Fruit fly (Drosophila melanogaster): ENCODE measurements around the gene CG10553.
A peak's percentile ranks its signal among the peaks of the same experiment; 100 is the strongest.

The CG10553 gene

dm6 chr3R:25312583-25312982 is 5.3 kb downstream of the CG10553 start:
- no peak for TF ChIP-seq D1 (tag; optimal IDR thresholded peaks at IDR 0.05)
- no peak for TF ChIP-seq CG9948 (tag; optimal IDR thresholded peaks at IDR 0.05)
- no peak for TF ChIP-seq fd96Ca (GFP tag; IDR thresholded peaks at IDR 0.05)
- TF ChIP-seq CG8301 (tag; optimal IDR thresholded peaks at IDR 0.05) = no peak
- no peak for TF ChIP-seq EcR (GFP tag; optimal IDR thresholded peaks at IDR 0.05)
- TF ChIP-seq CG15710 (tag; optimal IDR thresholded peaks at IDR 0.05) = no peak
- no peak for TF ChIP-seq CG14655 (GFP tag; optimal IDR thresholded peaks at IDR 0.05)
- TF ChIP-seq CG32121 (GFP tag; IDR thresholded peaks at IDR 0.05) = no peak
- TF ChIP-seq Pif1B (GFP tag; optimal IDR thresholded peaks at IDR 0.05) = no peak
- TF ChIP-seq CG13204 (GFP tag; optimal IDR thresholded peaks at IDR 0.05) = no peak
- TF ChIP-seq CG12605 (GFP tag; IDR thresholded peaks at IDR 0.05) = no peak
- TF ChIP-seq CG4496 (GFP tag; IDR thresholded peaks at IDR 0.05) = no peak
- TF ChIP-seq CG34367 (tag; optimal IDR thresholded peaks at IDR 0.05) = no peak
- no peak for TF ChIP-seq rn (GFP tag; IDR thresholded peaks at IDR 0.05)
- no peak for TF ChIP-seq CG10348 (GFP tag; IDR thresholded peaks at IDR 0.05)
- TF ChIP-seq CG17806 (tag; optimal IDR thresholded peaks at IDR 0.05) = no peak

DNA sequence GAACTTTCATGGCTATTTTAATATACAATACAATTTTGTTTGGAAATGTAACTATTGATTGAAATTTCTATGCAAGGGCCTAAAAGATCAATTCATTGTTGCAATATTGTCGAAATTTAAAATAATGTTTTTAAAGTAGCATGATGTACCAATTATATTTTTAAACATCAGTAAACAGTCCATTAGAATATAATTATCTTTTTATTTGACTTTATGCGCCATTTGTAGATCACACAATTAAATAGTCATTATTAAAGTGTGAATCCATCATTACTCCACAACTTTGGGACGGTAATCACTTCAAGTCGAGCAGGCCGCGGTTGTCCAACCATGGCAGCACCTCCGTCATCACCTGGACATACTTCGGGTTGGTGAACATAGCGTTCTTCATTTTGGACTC is 7.1 kb downstream of the CG10553 start, which contains the start of gene CG31099:
CG31099 (minus strand) TSS at position 101 of the 400 bp plus-strand sequence.
- TF ChIP-seq gl (tag; optimal IDR thresholded peaks at IDR 0.05) (no peak), Snoo (tag; optimal IDR thresholded peaks at IDR 0.05) (no peak), Ets98B (GFP tag; IDR thresholded peaks at IDR 0.05) (no peak), CG4496 (GFP tag; IDR thresholded peaks at IDR 0.05) (no peak), fd96Ca (GFP tag; IDR thresholded peaks at IDR 0.05) (no peak), CG8159 (tag; optimal IDR thresholded peaks at IDR 0.05) (no peak), EcR (GFP tag; optimal IDR thresholded peaks at IDR 0.05) (no peak), CG34367 (tag; optimal IDR thresholded peaks at IDR 0.05) (no peak), CG17806 (tag; optimal IDR thresholded peaks at IDR 0.05) (no peak), Pif1B (GFP tag; optimal IDR thresholded peaks at IDR 0.05) (no peak), Pif1A (GFP tag; optimal IDR thresholded peaks at IDR 0.05) (no peak), CG32121 (GFP tag; IDR thresholded peaks at IDR 0.05) (no peak), CG8301 (tag; optimal IDR thresholded peaks at IDR 0.05) (no peak), CG15710 (tag; optimal IDR thresholded peaks at IDR 0.05) (no peak), CG9948 (tag; optimal IDR thresholded peaks at IDR 0.05) (no peak)

DNA sequence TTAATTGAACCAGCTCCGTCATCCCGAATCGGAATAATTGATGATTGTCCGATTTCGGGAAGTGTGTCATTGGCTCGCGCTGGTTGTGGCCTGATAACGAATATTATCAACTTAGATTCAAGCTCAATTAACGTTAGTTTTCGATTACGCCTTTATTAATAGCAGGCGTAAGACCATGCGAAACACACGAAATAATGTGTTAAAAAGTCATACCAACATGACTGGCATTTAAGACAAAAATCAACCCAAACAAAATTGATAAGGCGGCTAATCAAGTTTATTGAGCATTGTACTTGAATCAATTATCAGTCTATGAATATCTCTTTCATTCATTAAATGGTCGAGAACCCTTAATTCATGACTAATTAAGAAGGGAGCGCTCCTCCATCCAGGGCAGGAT is 8.7 kb downstream of the CG10553 start:
- no peak for TF ChIP-seq gl (tag; optimal IDR thresholded peaks at IDR 0.05)
- no peak for TF ChIP-seq CG12605 (GFP tag; IDR thresholded peaks at IDR 0.05)
- no peak for TF ChIP-seq Snoo (tag; optimal IDR thresholded peaks at IDR 0.05)
- no peak for TF ChIP-seq CG4496 (GFP tag; IDR thresholded peaks at IDR 0.05)
- TF ChIP-seq CG14655 (GFP tag; optimal IDR thresholded peaks at IDR 0.05) = no peak
- TF ChIP-seq Ets98B (GFP tag; IDR thresholded peaks at IDR 0.05) = no peak
- TF ChIP-seq CG15710 (tag; optimal IDR thresholded peaks at IDR 0.05) = no peak
- no peak for TF ChIP-seq rn (GFP tag; IDR thresholded peaks at IDR 0.05)
- TF ChIP-seq CG9948 (tag; optimal IDR thresholded peaks at IDR 0.05) = no peak
- TF ChIP-seq CG34367 (tag; optimal IDR thresholded peaks at IDR 0.05) = no peak
- TF ChIP-seq D1 (tag; optimal IDR thresholded peaks at IDR 0.05) = no peak

- TF ChIP-seq Ets98B (GFP tag; IDR thresholded peaks at IDR 0.05) (no peak), fd96Ca (GFP tag; IDR thresholded peaks at IDR 0.05) (no peak), CG34367 (tag; optimal IDR thresholded peaks at IDR 0.05) (no peak), Pif1A (GFP tag; optimal IDR thresholded peaks at IDR 0.05) (no peak), CG8301 (tag; optimal IDR thresholded peaks at IDR 0.05) (no peak), CG12605 (GFP tag; IDR thresholded peaks at IDR 0.05) (no peak), CG15710 (tag; optimal IDR thresholded peaks at IDR 0.05) (no peak), EcR (GFP tag; optimal IDR thresholded peaks at IDR 0.05) (no peak), CG4496 (GFP tag; IDR thresholded peaks at IDR 0.05) (no peak), rn (GFP tag; IDR thresholded peaks at IDR 0.05) (no peak), CG13204 (GFP tag; optimal IDR thresholded peaks at IDR 0.05) (no peak), CG14655 (GFP tag; optimal IDR thresholded peaks at IDR 0.05) (no peak)
These were observed 9.7 kb downstream of the CG10553 start, which contains the start of gene CG10550 for dm6 chr3R:25308228-25308627. Gene CG10550 (minus strand): TSS chr3R:25308391.

- TF ChIP-seq Snoo (tag; optimal IDR thresholded peaks at IDR 0.05) (no peak), CG4496 (GFP tag; IDR thresholded peaks at IDR 0.05) (no peak), fd96Ca (GFP tag; IDR thresholded peaks at IDR 0.05) (no peak)
These were observed 11.9 kb downstream of the CG10553 start for dm6 chr3R:25305822-25306544.

dm6 chr3R:25303857-25304440 is 14.0 kb downstream of the CG10553 start, which contains the start of gene CG31436:
Gene CG31436 (plus strand): TSS chr3R:25304137.
- no peak for TF ChIP-seq CG13204 (GFP tag; optimal IDR thresholded peaks at IDR 0.05)
- no peak for TF ChIP-seq CG14655 (GFP tag; optimal IDR thresholded peaks at IDR 0.05)
- no peak for TF ChIP-seq Ets98B (GFP tag; IDR thresholded peaks at IDR 0.05)
- no peak for TF ChIP-seq rn (GFP tag; IDR thresholded peaks at IDR 0.05)
- peak; percentile 74 for TF ChIP-seq EcR (GFP tag; optimal IDR thresholded peaks at IDR 0.05)
- no peak for TF ChIP-seq CG10348 (GFP tag; IDR thresholded peaks at IDR 0.05)
- no peak for TF ChIP-seq CG34367 (tag; optimal IDR thresholded peaks at IDR 0.05)
